Worm (Caenorhabditis elegans): Measurements from ENCODE around the gene srab-6.

DNA sequence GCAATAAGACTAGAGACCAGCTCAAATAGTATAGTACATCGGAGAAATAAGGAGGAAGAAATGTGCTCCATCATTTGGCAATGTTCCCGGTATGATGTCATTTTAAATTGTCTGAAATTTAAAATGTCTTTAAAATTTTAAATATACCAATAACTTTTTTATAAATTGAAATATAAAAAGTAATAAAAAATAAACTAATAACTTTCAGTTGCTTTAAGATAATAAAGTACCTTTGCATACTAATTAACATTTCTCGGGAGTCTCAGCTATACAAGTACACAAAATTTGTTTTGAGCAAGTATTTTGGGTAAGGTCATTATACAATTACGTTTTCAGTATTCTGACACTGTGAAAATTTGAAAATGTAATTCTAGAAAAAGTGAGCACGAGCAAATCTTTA lies at the start of gene srab-6:
- no peak for TF ChIP-seq egl-27 (tag; optimal IDR thresholded peaks at IDR 0.05)
- TF ChIP-seq nhr-77 (tag; optimal IDR thresholded peaks at IDR 0.05): no peak
- TF ChIP-seq snpc-4 (tag; optimal IDR thresholded peaks at IDR 0.05): no peak

Data from whole organism, L1 larva.